Fruit fly (Drosophila melanogaster): ENCODE measurements around the gene CG13786.

The CG13786 gene

DNA sequence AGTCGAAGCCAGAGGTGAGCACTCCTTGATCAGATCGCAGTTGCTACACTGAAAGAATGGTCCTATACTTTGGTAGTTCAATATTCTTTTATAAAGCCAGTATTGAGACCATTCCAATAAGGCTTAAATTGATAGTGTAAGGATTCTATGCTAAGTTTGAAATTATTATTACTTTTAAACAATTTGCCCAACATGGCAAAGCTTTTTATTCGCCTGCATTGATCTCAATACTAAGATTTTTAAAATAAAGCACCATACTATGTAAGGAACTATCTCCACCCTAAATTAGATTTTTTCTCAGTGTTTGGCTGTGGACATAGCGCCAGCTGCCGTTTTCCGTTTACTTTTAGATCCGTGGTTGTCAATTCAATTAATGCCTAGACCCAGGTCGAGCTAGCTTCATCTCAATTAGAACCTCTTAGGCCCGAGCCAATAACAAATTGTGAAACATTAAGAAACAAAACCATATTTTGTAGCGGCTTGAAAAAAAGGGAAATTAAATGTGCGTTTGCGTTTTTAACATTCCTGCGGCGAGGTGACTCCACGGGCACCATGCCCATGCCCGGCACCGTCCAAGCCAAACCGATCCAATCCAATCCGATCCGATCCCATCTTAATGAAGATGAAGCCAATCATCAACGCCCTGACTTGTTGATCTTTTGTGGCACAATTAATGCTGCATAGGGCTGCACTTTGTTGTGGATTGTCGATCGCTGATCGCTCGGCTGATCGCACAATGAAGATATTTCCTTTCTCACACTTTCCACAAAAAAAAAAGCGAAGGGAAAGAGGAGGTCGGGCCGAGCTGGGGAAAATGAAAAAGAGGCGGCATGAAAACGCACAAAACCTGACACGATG, 40.9 kb upstream of the CG13786 start (continued):
- TF ChIP-seq CG2678 (tag; optimal IDR thresholded peaks at IDR 0.05): peak; percentile 46
- TF ChIP-seq D19A (tag; optimal IDR thresholded peaks at IDR 0.05): peak; percentile 39
- TF ChIP-seq Jarid2 (GFP tag; optimal IDR thresholded peaks at IDR 0.05): no peak
- no peak for TF ChIP-seq Ets97D (GFP tag; optimal IDR thresholded peaks at IDR 0.05)
- peak; percentile 62 for TF ChIP-seq CG17829 (tag; optimal IDR thresholded peaks at IDR 0.05)
- peak; percentile 55 for TF ChIP-seq CG7839 (tag; optimal IDR thresholded peaks at IDR 0.05)
- no peak for TF ChIP-seq CG2120 (GFP tag; optimal IDR thresholded peaks at IDR 0.05)
- no peak for TF ChIP-seq abd-A (tag; optimal IDR thresholded peaks at IDR 0.05)
- no peak for TF ChIP-seq CG31365 (tag; optimal IDR thresholded peaks at IDR 0.05)
- TF ChIP-seq CG11723 (GFP tag; optimal IDR thresholded peaks at IDR 0.05): no peak
- peak; percentile 69 for TF ChIP-seq CG10959 (GFP tag; IDR thresholded peaks at IDR 0.05)
- TF ChIP-seq Blimp-1 (GFP tag; optimal IDR thresholded peaks at IDR 0.05): peak; percentile 11
- no peak for TF ChIP-seq Stat92E (GFP tag; optimal IDR thresholded peaks at IDR 0.05)
- TF ChIP-seq lbe (GFP tag; optimal IDR thresholded peaks at IDR 0.05): no peak
- peak; percentile 37 for TF ChIP-seq CG8924 (tag; optimal IDR thresholded peaks at IDR 0.05)
- no peak for TF ChIP-seq BEAF-32 (GFP tag; optimal IDR thresholded peaks at IDR 0.05)
- no peak for TF ChIP-seq Atf6 (GFP tag; IDR thresholded peaks at IDR 0.05)
- no peak for TF ChIP-seq Sry-β (GFP tag; optimal IDR thresholded peaks at IDR 0.05)
- no peak for TF ChIP-seq CG8359 (GFP tag; optimal IDR thresholded peaks at IDR 0.05; ENCODE audit: borderline replicate concordance)
- peak; percentile 67 for TF ChIP-seq CG15601 (tag; optimal IDR thresholded peaks at IDR 0.05)
- peak; percentile 78 for TF ChIP-seq CG15696 (tag; optimal IDR thresholded peaks at IDR 0.05)
- TF ChIP-seq hth (optimal IDR thresholded peaks at IDR 0.05): no peak
- TF ChIP-seq CG3995 (GFP tag; optimal IDR thresholded peaks at IDR 0.05): no peak
- no peak for TF ChIP-seq unc-4 (GFP tag; IDR thresholded peaks at IDR 0.05; ENCODE audit: partially characterized antibody)
- TF ChIP-seq NfI (GFP tag; optimal IDR thresholded peaks at IDR 0.05): peak; percentile 5
- peak; percentile 16 for TF ChIP-seq twi (tag; optimal IDR thresholded peaks at IDR 0.05)
- peak; percentile 80 for TF ChIP-seq CG18262 (tag; optimal IDR thresholded peaks at IDR 0.05)
- no peak for TF ChIP-seq Deaf1 (tag; optimal IDR thresholded peaks at IDR 0.05)
- no peak for TF ChIP-seq ems (GFP tag; optimal IDR thresholded peaks at IDR 0.05)
- TF ChIP-seq ham (GFP tag; IDR thresholded peaks at IDR 0.05): no peak
- TF ChIP-seq seq (GFP tag; IDR thresholded peaks at IDR 0.05): no peak
- peak; percentile 75 for TF ChIP-seq gem (tag; optimal IDR thresholded peaks at IDR 0.05)
- TF ChIP-seq CTCF (GFP tag; optimal IDR thresholded peaks at IDR 0.05): no peak
- peak; percentile 32 for TF ChIP-seq Sox102F (GFP tag; optimal IDR thresholded peaks at IDR 0.05)
- no peak for TF ChIP-seq sc (optimal IDR thresholded peaks at IDR 0.05)
- peak; percentile 9 for TF ChIP-seq sc (GFP tag; optimal IDR thresholded peaks at IDR 0.05)
- TF ChIP-seq pho (GFP tag; optimal IDR thresholded peaks at IDR 0.05): no peak
- TF ChIP-seq zfh2 (GFP tag; optimal IDR thresholded peaks at IDR 0.05): no peak
- TF ChIP-seq chif (GFP tag; optimal IDR thresholded peaks at IDR 0.05): peak; percentile 7 to 32

DNA sequence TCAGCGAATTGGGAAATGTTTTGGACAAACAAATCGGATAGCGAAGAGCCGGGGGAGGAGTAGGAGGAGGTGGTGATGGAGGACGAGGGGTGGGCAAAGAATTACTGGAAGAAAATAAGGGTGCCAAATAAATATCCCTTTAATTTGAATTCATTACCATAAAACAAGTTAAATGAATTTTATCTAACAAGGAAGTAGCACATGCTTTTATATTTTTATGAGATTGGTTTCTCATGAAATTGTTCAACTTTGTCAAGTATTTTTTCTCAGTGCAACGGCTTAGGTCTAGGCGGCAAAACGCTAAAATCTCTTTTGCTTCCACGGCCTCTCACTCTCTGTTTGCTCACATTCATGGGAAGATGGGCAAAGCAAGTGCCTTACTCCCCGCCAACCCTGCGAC, 39.2 kb upstream of the CG13786 start:
- 0 out of 2 replicates have a peak, but pooled peaks have one; percentile 30 for TF ChIP-seq ssp (GFP tag; IDR thresholded peaks at IDR 0.05)
- peak; percentile 42 for TF ChIP-seq CG12391 (tag; optimal IDR thresholded peaks at IDR 0.05)
- 0 out of 2 replicates have a peak, but pooled peaks have one; percentile 16 for TF ChIP-seq Ptx1 (GFP tag; IDR thresholded peaks at IDR 0.05)
- TF ChIP-seq Nf-YB (GFP tag; optimal IDR thresholded peaks at IDR 0.05): no peak
- TF ChIP-seq sisA (GFP tag; IDR thresholded peaks at IDR 0.05): 0 out of 2 replicates have a peak, but pooled peaks have one; percentile 28
- no peak for TF ChIP-seq E2f2 (GFP tag; IDR thresholded peaks at IDR 0.05)
- TF ChIP-seq slbo (GFP tag; IDR thresholded peaks at IDR 0.05): no peak
- peak; percentile 71 for TF ChIP-seq CG9727 (GFP tag; optimal IDR thresholded peaks at IDR 0.05)
- TF ChIP-seq fd102C (GFP tag; optimal IDR thresholded peaks at IDR 0.05): peak; percentile 8
- no peak for TF ChIP-seq oc (tag; optimal IDR thresholded peaks at IDR 0.05)
- peak; percentile 6 for TF ChIP-seq CG18262 (tag; optimal IDR thresholded peaks at IDR 0.05)
- TF ChIP-seq HmgD (GFP tag; optimal IDR thresholded peaks at IDR 0.05): no peak
- TF ChIP-seq croc (GFP tag; conservative IDR thresholded peaks at IDR 0.05): peak; percentile 42; the same call in 1 of the 3 replicates
